Fruit fly (Drosophila melanogaster) whole organism, embryonic: ENCODE measurements around the gene Ssl2.

ENCODE experiments used
- Atf6 ChIP-seq: fragments of 200-800 bp; sonication (Bioruptor generic); IDR thresholded peaks from 2 replicates; pipeline ENCODE4 v1.3.6; 2022; ENCODE audit warnings: missing biosample characterization, missing genetic modification characterization
- CG12104 ChIP-seq: fragments of 200-800 bp; sonication (Bioruptor generic); optimal IDR thresholded peaks from 3 replicates; lab custom pipeline; 2016; ENCODE audit warnings: missing biosample characterization, missing genetic modification characterization
- CG13287 ChIP-seq: fragments of 200-800 bp; sonication (Bioruptor generic); IDR thresholded peaks from 2 replicates; pipeline ENCODE4 v1.3.6; 2022; ENCODE audit warnings: missing biosample characterization, missing genetic modification characterization; ENCODE audit not compliant: partially characterized antibody
- CG17385 ChIP-seq: fragments of 200-800 bp; sonication (Bioruptor generic); optimal IDR thresholded peaks from 3 replicates; lab custom pipeline; 2018; ENCODE audit warnings: missing biosample characterization, mild to moderate bottlenecking, missing genetic modification characterization
- CG2712 ChIP-seq: fragments of 200-800 bp; optimal IDR thresholded peaks from 3 replicates; lab custom pipeline; 2019; ENCODE audit warnings: missing biosample characterization, mild to moderate bottlenecking, missing genetic modification characterization, moderate library complexity
- CG33213 ChIP-seq: fragments of 200-800 bp; sonication (Bioruptor generic); optimal IDR thresholded peaks from 3 replicates; lab custom pipeline; 2016; ENCODE audit warnings: missing biosample characterization, missing genetic modification characterization
- CG34224 ChIP-seq: fragments of 200-800 bp; sonication (Bioruptor generic); IDR thresholded peaks from 3 replicates; pipeline ENCODE4 v1.3.6; 2022; ENCODE audit warnings: missing biosample characterization, missing genetic modification characterization; ENCODE audit not compliant: partially characterized antibody
- CG34422 ChIP-seq: fragments of 200-800 bp; sonication (Bioruptor generic); IDR thresholded peaks from 3 replicates; pipeline ENCODE4 v1.3.6; 2022; ENCODE audit warnings: missing biosample characterization, missing genetic modification characterization
- CG4424 ChIP-seq: fragments of 200-800 bp; sonication (Bioruptor generic); optimal IDR thresholded peaks from 3 replicates; lab custom pipeline; 2016; ENCODE audit warnings: missing biosample characterization, missing genetic modification characterization
- CG6765 ChIP-seq: fragments of 200-800 bp; sonication (Bioruptor generic); optimal IDR thresholded peaks from 3 replicates; lab custom pipeline; 2017; ENCODE audit warnings: missing biosample characterization, mild to moderate bottlenecking, missing genetic modification characterization
- CG7928 ChIP-seq: fragments of 200-800 bp; sonication (Bioruptor generic); optimal IDR thresholded peaks from 2 replicates; lab custom pipeline; 2017; ENCODE audit warnings: missing biosample characterization, mild to moderate bottlenecking, missing genetic modification characterization
- CTCF ChIP-seq: fragments of 200-800 bp; sonication (Bioruptor generic); optimal IDR thresholded peaks from 2 replicates; lab custom pipeline; 2017; ENCODE audit warnings: missing biosample characterization, mild to moderate bottlenecking, missing genetic modification characterization, moderate library complexity
- Dfd ChIP-seq, 2 experiments: fragments of >200 bp; optimal IDR thresholded peaks; 2 replicates each; lab custom pipeline; 2017; ENCODE audit warnings: missing biosample characterization in 2 of 2, missing genetic modification characterization in 2 of 2
- E2f2 ChIP-seq: fragments of 200-800 bp; sonication (Bioruptor generic); IDR thresholded peaks from 2 replicates; pipeline ENCODE4 v1.3.6; 2022; ENCODE audit warnings: missing biosample characterization, missing genetic modification characterization
- H2.0 ChIP-seq: fragments of 200-800 bp; sonication (Bioruptor generic); IDR thresholded peaks from 2 replicates; pipeline ENCODE4 v1.3.6; 2022; ENCODE audit warnings: missing biosample characterization, missing genetic modification characterization
- Hey ChIP-seq: fragments of 200-800 bp; sonication (Bioruptor generic); optimal IDR thresholded peaks from 3 replicates; lab custom pipeline; 2018; ENCODE audit warnings: missing biosample characterization, mild to moderate bottlenecking, missing genetic modification characterization
- Hr78 ChIP-seq, 2 experiments: fragments of 200-800 bp in 1 of 2; fragments of >200 bp in 1 of 2; sonication (Bioruptor generic) in 1 of 2; optimal IDR thresholded peaks; 2 replicates each; lab custom pipeline; 2017 to 2019; ENCODE audit warnings: missing biosample characterization in 2 of 2, missing genetic modification characterization in 2 of 2, mild to moderate bottlenecking in 1 of 2, moderate library complexity in 1 of 2
- Lhr ChIP-seq: fragments of 200-800 bp; sonication (Bioruptor generic); optimal IDR thresholded peaks from 3 replicates; lab custom pipeline; 2017; ENCODE audit warnings: mild to moderate bottlenecking, missing biosample characterization, missing genetic modification reagents, missing genetic modification characterization
- MBD-R2 ChIP-seq: fragments of 200-800 bp; sonication (Bioruptor generic); IDR thresholded peaks from 2 replicates; pipeline ENCODE4 v1.3.6; 2022; ENCODE audit warnings: missing biosample characterization, missing genetic modification characterization
- MESR4 ChIP-seq: fragments of 200-800 bp; sonication (Bioruptor generic); optimal IDR thresholded peaks from 2 replicates; lab custom pipeline; 2018; ENCODE audit warnings: missing biosample characterization, mild to moderate bottlenecking, missing genetic modification characterization, moderate library complexity
- Oaz ChIP-seq: fragments of 200-800 bp; sonication (Bioruptor generic); IDR thresholded peaks from 2 replicates; pipeline ENCODE4 v1.3.6; 2022; ENCODE audit warnings: missing biosample characterization, missing genetic modification characterization
- Opbp ChIP-seq: fragments of 200-800 bp; sonication (Bioruptor generic); IDR thresholded peaks from 3 replicates; pipeline ENCODE4 v1.3.6; 2022; ENCODE audit warnings: missing biosample characterization, missing genetic modification characterization; ENCODE audit not compliant: partially characterized antibody
- Pdp1 ChIP-seq, 2 experiments: fragments of 200-800 bp; sonication (Bioruptor generic); optimal IDR thresholded peaks; 3 replicates each; lab custom pipeline; 2016; ENCODE audit warnings: missing biosample characterization in 2 of 2, missing genetic modification characterization in 2 of 2, mild to moderate bottlenecking in 1 of 2, moderate library complexity in 1 of 2
- Rx ChIP-seq: fragments of 200-800 bp; sonication (Bioruptor generic); IDR thresholded peaks from 2 replicates; pipeline ENCODE4 v1.3.6; 2022; ENCODE audit warnings: missing biosample characterization, missing genetic modification characterization
- Sry-δ ChIP-seq: fragments of 200-800 bp; sonication (Bioruptor generic); optimal IDR thresholded peaks from 2 replicates; lab custom pipeline; 2016; ENCODE audit warnings: missing biosample characterization, missing genetic modification characterization
- Ssrp ChIP-seq: fragments of 200-800 bp; sonication (Bioruptor generic); optimal IDR thresholded peaks from 2 replicates; lab custom pipeline; 2018; ENCODE audit warnings: missing biosample characterization, mild to moderate bottlenecking, missing genetic modification characterization, moderate library complexity
- Xrp1 ChIP-seq: fragments of 200-800 bp; sonication (Bioruptor generic); IDR thresholded peaks from 2 replicates; pipeline ENCODE4 v1.3.6; 2022; ENCODE audit warnings: missing biosample characterization, missing genetic modification characterization
- ab ChIP-seq: fragments of 200-800 bp; sonication (Bioruptor generic); optimal IDR thresholded peaks from 2 replicates; lab custom pipeline; 2016; ENCODE audit warnings: missing biosample characterization, missing genetic modification characterization
- amos ChIP-seq: fragments of 200-800 bp; sonication (Bioruptor generic); IDR thresholded peaks from 2 replicates; pipeline ENCODE4 v1.3.6; 2022; ENCODE audit warnings: missing biosample characterization, missing genetic modification characterization; ENCODE audit not compliant: partially characterized antibody
- cg ChIP-seq: fragments of 200-800 bp; sonication (Bioruptor generic); optimal IDR thresholded peaks from 3 replicates; lab custom pipeline; 2019; ENCODE audit warnings: missing biosample characterization, mild to moderate bottlenecking, missing genetic modification characterization, moderate library complexity
- croc ChIP-seq: fragments of 200-800 bp; sonication (Bioruptor generic); conservative IDR thresholded peaks from 3 replicates; pipeline ENCODE4 v1.3.6; 2022; ENCODE audit warnings: missing biosample characterization, missing genetic modification characterization
- crp ChIP-seq, 2 experiments: fragments of 200-800 bp; sonication (Bioruptor generic); optimal IDR thresholded peaks; 2 replicates in 1 of 2; 3 replicates in 1 of 2; lab custom pipeline; 2017; ENCODE audit warnings: missing biosample characterization in 2 of 2, missing genetic modification characterization in 2 of 2, mild to moderate bottlenecking in 1 of 2, moderate library complexity in 1 of 2
- dm ChIP-seq: fragments of 200-800 bp; sonication (Bioruptor generic); optimal IDR thresholded peaks from 3 replicates; lab custom pipeline; 2016; ENCODE audit warnings: missing biosample characterization, missing genetic modification characterization
- dmrt11E ChIP-seq: fragments of 200-800 bp; sonication (Bioruptor generic); optimal IDR thresholded peaks from 3 replicates; lab custom pipeline; 2018; ENCODE audit warnings: missing biosample characterization, mild to moderate bottlenecking, missing genetic modification characterization, moderate library complexity
- fu2 ChIP-seq: fragments of 200-800 bp; sonication (Bioruptor generic); optimal IDR thresholded peaks from 2 replicates; lab custom pipeline; 2016; ENCODE audit warnings: missing biosample characterization, missing genetic modification characterization
- gsb-n ChIP-seq: fragments of 200-800 bp; sonication (Bioruptor generic); optimal IDR thresholded peaks from 3 replicates; lab custom pipeline; 2018; ENCODE audit warnings: missing biosample characterization, mild to moderate bottlenecking, missing genetic modification characterization
- hbn ChIP-seq: fragments of 200-800 bp; sonication (Bioruptor generic); IDR thresholded peaks from 2 replicates; pipeline ENCODE4 v1.3.6; 2022; ENCODE audit warnings: missing biosample characterization, missing genetic modification characterization; ENCODE audit not compliant: partially characterized antibody
- hth ChIP-seq: fragments of >200 bp; optimal IDR thresholded peaks from 2 replicates; lab custom pipeline; 2017; ENCODE audit warnings: inconsistent platforms
- insv ChIP-seq, 2 experiments: fragments of 200-800 bp; sonication (Bioruptor generic); optimal IDR thresholded peaks; 3 replicates each; lab custom pipeline; 2016 to 2018; ENCODE audit warnings: missing biosample characterization in 2 of 2, missing genetic modification characterization in 2 of 2
- klu ChIP-seq: fragments of 200-800 bp; sonication (Bioruptor generic); IDR thresholded peaks from 2 replicates; pipeline ENCODE4 v1.3.6; 2022; ENCODE audit warnings: missing biosample characterization, missing genetic modification characterization
- maf-S ChIP-seq: fragments of 200-800 bp; sonication (Bioruptor generic); optimal IDR thresholded peaks from 2 replicates; lab custom pipeline; 2016; ENCODE audit warnings: missing biosample characterization, missing genetic modification characterization
- p53 ChIP-seq: fragments of 200-800 bp; sonication (Bioruptor generic); optimal IDR thresholded peaks from 2 replicates; lab custom pipeline; 2016; ENCODE audit warnings: missing biosample characterization, missing genetic modification characterization
- sna ChIP-seq: fragments of 200-800 bp; sonication (Bioruptor generic); IDR thresholded peaks from 2 replicates; pipeline ENCODE4 v1.3.6; 2022; ENCODE audit warnings: missing biosample characterization, missing genetic modification characterization; ENCODE audit not compliant: partially characterized antibody
- stwl ChIP-seq: fragments of 200-800 bp; sonication (Bioruptor generic); optimal IDR thresholded peaks from 3 replicates; lab custom pipeline; 2018; ENCODE audit warnings: missing biosample characterization, mild to moderate bottlenecking, missing genetic modification characterization, moderate library complexity
- trh ChIP-seq: fragments of 200-800 bp; sonication (Bioruptor generic); optimal IDR thresholded peaks from 2 replicates; lab custom pipeline; 2016; ENCODE audit warnings: missing biosample characterization, missing genetic modification characterization
- tx ChIP-seq: fragments of 200-800 bp; sonication (Bioruptor generic); optimal IDR thresholded peaks from 2 replicates; lab custom pipeline; 2016; ENCODE audit warnings: missing biosample characterization, missing genetic modification characterization
- wdn ChIP-seq: fragments of 200-800 bp; sonication (Bioruptor generic); IDR thresholded peaks from 2 replicates; pipeline ENCODE4 v1.3.6; 2022; ENCODE audit warnings: missing biosample characterization, missing genetic modification characterization
- z ChIP-seq: fragments of 200-800 bp; sonication (Bioruptor generic); IDR thresholded peaks from 3 replicates; pipeline ENCODE4 v1.3.6; 2022; ENCODE audit warnings: missing biosample characterization, missing genetic modification characterization

Gene Ssl2

dm6 chr3R:29049055-29049722 lies 16.7 kb upstream of the Ssl2 start, which contains the start of gene CG11837 (continued):
- TF ChIP-seq trh (GFP tag; lab: Kevin White, UChicago), result no peak
- TF ChIP-seq stwl (tag; lab: Kevin White, UChicago), result peak; percentile 4
- TF ChIP-seq dm (GFP tag; lab: Kevin White, UChicago), result peak; percentile 86
- TF ChIP-seq CG34422, result peak; percentile 14; the same call in 1 of the 3 replicates
- TF ChIP-seq MESR4, result peak; percentile 32
- TF ChIP-seq hbn (GFP tag; lab: Robert Waterston, UW), result 0 out of 2 replicates have a peak, but pooled peaks have one; percentile 25
- no peak for TF ChIP-seq Hr78 (GFP tag; optimal IDR thresholded peaks at IDR 0.05; lab: Kevin White, UChicago)
- TF ChIP-seq E2f2 (GFP tag; lab: Robert Waterston, UW), result peak; percentile 16; the same call in 1 of the 2 replicates
- TF ChIP-seq CG34224 (GFP tag; lab: Robert Waterston, UW), result peak; percentile 56; the same call in 1 of the 3 replicates
- peak; percentile 25; the same call in 1 of the 2 replicates for TF ChIP-seq amos (GFP tag; lab: Robert Waterston, UW)
- TF ChIP-seq CG17385, result peak; percentile 93
- peak; percentile 51; the same call in 1 of the 2 replicates for TF ChIP-seq CG13287

- TF ChIP-seq Rx (GFP tag; lab: Robert Waterston, UW) (no peak), Ssrp (tag; lab: Kevin White, UChicago) (peak; percentile 56), H2.0 (GFP tag; lab: Robert Waterston, UW) (no peak), gsb-n (tag; lab: Kevin White, UChicago) (no peak), fu2 (GFP tag; lab: Kevin White, UChicago) (no peak), Hey (tag; lab: Kevin White, UChicago) (no peak), Atf6 (GFP tag; lab: Robert Waterston, UW) (peak; percentile 74), z (GFP tag; lab: Robert Waterston, UW) (no peak), CG33213 (no peak), tx (GFP tag; lab: Kevin White, UChicago) (peak; percentile 2), CG7928 (GFP tag; lab: Kevin White, UChicago) (no peak), sna (GFP tag; lab: Robert Waterston, UW) (no peak), Opbp (GFP tag; lab: Robert Waterston, UW) (no peak), CG6765 (peak; percentile 57), wdn (GFP tag; lab: Robert Waterston, UW) (no peak), maf-S (GFP tag; lab: Kevin White, UChicago) (no peak), CG4424 (GFP tag; lab: Kevin White, UChicago) (peak; percentile 75), p53 (GFP tag; lab: Kevin White, UChicago) (no peak), Dfd (GFP tag; optimal IDR thresholded peaks at IDR 0.05; lab: Kevin White, UChicago) (peak in 1 of 2 experiments; percentile 35), dmrt11E (tag; lab: Kevin White, UChicago) (peak; percentile 44), cg (GFP tag; lab: Kevin White, UChicago) (no peak), Lhr (GFP tag; lab: Kevin White, UChicago) (no peak), croc (GFP tag; lab: Robert Waterston, UW) (no peak), CG12104 (GFP tag; lab: Kevin White, UChicago) (peak; percentile 70), CG2712 (tag; lab: Kevin White, UChicago) (peak; percentile 76), Oaz (GFP tag; lab: Robert Waterston, UW) (0 out of 2 replicates have a peak, but pooled peaks have one; percentile 31), ab (GFP tag; lab: Kevin White, UChicago) (no peak), MBD-R2 (GFP tag; lab: Robert Waterston, UW) (no peak), Xrp1 (GFP tag; lab: Robert Waterston, UW) (peak; percentile 48; the same call in 1 of the 2 replicates), hth (lab: Kevin White, UChicago) (no peak), crp (GFP tag; optimal IDR thresholded peaks at IDR 0.05; lab: Kevin White, UChicago) (no peak), CTCF (GFP tag; lab: Kevin White, UChicago) (no peak), Sry-δ (no peak), insv (GFP tag; optimal IDR thresholded peaks at IDR 0.05; lab: Kevin White, UChicago) (no peak), Pdp1 (GFP tag; optimal IDR thresholded peaks at IDR 0.05; lab: Kevin White, UChicago) (peak in 1 of 2 experiments; percentile 12), klu (GFP tag; lab: Robert Waterston, UW) (0 out of 2 replicates have a peak, but pooled peaks have one; percentile 13)
These were observed 8.2 kb upstream of the Ssl2 start for dm6 chr3R:29040526-29041195.
